Fruit fly (Drosophila melanogaster): ENCODE data around the gene Ugt302K1.

Gene Ugt302K1

DNA sequence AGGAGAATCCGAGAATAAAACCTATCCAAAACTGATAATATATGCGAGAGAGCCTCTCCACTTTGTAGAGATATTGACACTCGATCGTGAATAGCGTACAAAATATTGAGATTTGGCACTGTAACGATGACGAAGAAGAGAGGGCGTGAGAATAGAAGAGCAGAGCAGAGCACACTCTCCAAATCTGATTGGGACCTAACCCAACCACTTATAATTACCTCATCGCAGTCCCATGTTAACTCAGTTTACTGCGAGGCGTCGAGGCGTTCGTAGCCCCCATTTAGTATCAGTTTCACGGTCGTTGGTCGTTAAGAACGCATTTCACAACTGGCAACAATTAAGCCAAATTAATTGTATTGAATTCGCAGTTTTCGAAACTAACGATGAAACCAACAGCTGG lies 3.2 kb upstream of the Ugt302K1 start, which contains the start of gene Ugt302C1:
Ugt302C1 (plus strand) TSS at position 241 of the 400 bp plus-strand sequence.
- peak; percentile 53 for TF ChIP-seq mirr (GFP tag; optimal IDR thresholded peaks at IDR 0.05)
- peak; percentile 4 for TF ChIP-seq pb (GFP tag; optimal IDR thresholded peaks at IDR 0.05)
- peak; percentile 31 for TF ChIP-seq Atf3 (GFP tag; optimal IDR thresholded peaks at IDR 0.05)
- TF ChIP-seq fu2 (GFP tag; optimal IDR thresholded peaks at IDR 0.05) = no peak
- 0 out of 2 replicates have a peak, but pooled peaks have one; percentile 11 for TF ChIP-seq CG42726 (GFP tag; IDR thresholded peaks at IDR 0.05; ENCODE audit: partially characterized antibody)
- TF ChIP-seq Jarid2 (GFP tag; optimal IDR thresholded peaks at IDR 0.05) = peak; percentile 92
- TF ChIP-seq slbo (GFP tag; IDR thresholded peaks at IDR 0.05) = 0 out of 2 replicates have a peak, but pooled peaks have one; percentile 34
- no peak for TF ChIP-seq CG11504 (tag; optimal IDR thresholded peaks at IDR 0.05)
- peak; percentile 16 for TF ChIP-seq corto (GFP tag; optimal IDR thresholded peaks at IDR 0.05)
- TF ChIP-seq Adf1 (GFP tag; IDR thresholded peaks at IDR 0.05) = peak; percentile 32; the same call in 1 of the 2 replicates
- peak; percentile 57; the same call in 1 of the 2 replicates for TF ChIP-seq CG32532 (GFP tag; IDR thresholded peaks at IDR 0.05)
- peak; percentile 7 for TF ChIP-seq CG15514 (GFP tag; optimal IDR thresholded peaks at IDR 0.05)
- TF ChIP-seq CG13624 (GFP tag; optimal IDR thresholded peaks at IDR 0.05) = peak; percentile 19
- peak; percentile 85; the same call in 2 of the 4 replicates for TF ChIP-seq chinmo (GFP tag; IDR thresholded peaks at IDR 0.05; ENCODE audit: partially characterized antibody)
- 0 out of 2 replicates have a peak, but pooled peaks have one; percentile 65 for TF ChIP-seq Bgb (GFP tag; IDR thresholded peaks at IDR 0.05; ENCODE audit: partially characterized antibody)
- TF ChIP-seq CG9932 (GFP tag; IDR thresholded peaks at IDR 0.05) = 0 out of 2 replicates have a peak, but pooled peaks have one; percentile 10
- no peak for TF ChIP-seq usp (GFP tag; optimal IDR thresholded peaks at IDR 0.05)
- TF ChIP-seq CG2120 (GFP tag; optimal IDR thresholded peaks at IDR 0.05) = peak; percentile 10
- TF ChIP-seq Vsx1 (GFP tag; optimal IDR thresholded peaks at IDR 0.05) = peak; percentile 52
- TF ChIP-seq exex (tag; optimal IDR thresholded peaks at IDR 0.05) = peak; percentile 55
- no peak for TF ChIP-seq CG6791 (GFP tag; IDR thresholded peaks at IDR 0.05; ENCODE audit: partially characterized antibody)
- peak; percentile 10 for TF ChIP-seq HmgZ (tag; optimal IDR thresholded peaks at IDR 0.05)
- no peak for TF ChIP-seq pum (GFP tag; optimal IDR thresholded peaks at IDR 0.05)
- peak; percentile 73 for TF ChIP-seq CG34376 (GFP tag; optimal IDR thresholded peaks at IDR 0.05)
- peak; percentile 84 to 98 for TF ChIP-seq Trl (optimal IDR thresholded peaks at IDR 0.05)
- TF ChIP-seq Trl (GFP tag; optimal IDR thresholded peaks at IDR 0.05) = peak; percentile 3
- TF ChIP-seq zen2 (GFP tag; IDR thresholded peaks at IDR 0.05; ENCODE audit: partially characterized antibody) = 0 out of 3 replicates have a peak, but pooled peaks have one; percentile 43
- TF ChIP-seq CG34224 (GFP tag; IDR thresholded peaks at IDR 0.05; ENCODE audit: partially characterized antibody) = peak; percentile 57; the same call in 2 of the 3 replicates
- TF ChIP-seq z (GFP tag; IDR thresholded peaks at IDR 0.05) = peak; percentile 72; the same call in 2 of the 3 replicates
- TF ChIP-seq sens (GFP tag) = peak; percentile 49
- TF ChIP-seq sc (optimal IDR thresholded peaks at IDR 0.05) = no peak
- TF ChIP-seq sc (GFP tag; optimal IDR thresholded peaks at IDR 0.05) = no peak
- TF ChIP-seq CG3163 (GFP tag; optimal IDR thresholded peaks at IDR 0.05) = peak; percentile 79
- TF ChIP-seq Rfx (GFP tag; IDR thresholded peaks at IDR 0.05) = peak; percentile 61; the same call in 1 of the 2 replicates
- TF ChIP-seq kni (GFP tag; optimal IDR thresholded peaks at IDR 0.05) = peak; percentile 71
- peak; percentile 44; the same call in 1 of the 4 replicates for TF ChIP-seq Dll (GFP tag; IDR thresholded peaks at IDR 0.05; ENCODE audit: partially characterized antibody)
- peak in 1 of 2 experiments; percentile 76 for TF ChIP-seq eve (GFP tag; optimal IDR thresholded peaks at IDR 0.05)
- TF ChIP-seq CG15269 (tag; optimal IDR thresholded peaks at IDR 0.05) = peak; percentile 8
- TF ChIP-seq CG32767 (GFP tag; IDR thresholded peaks at IDR 0.05) = no peak
- TF ChIP-seq inv (GFP tag; IDR thresholded peaks at IDR 0.05; ENCODE audit: partially characterized antibody) = peak; percentile 28; the same call in 1 of the 2 replicates
- TF ChIP-seq CG11456 (GFP tag; IDR thresholded peaks at IDR 0.05) = 0 out of 3 replicates have a peak, but pooled peaks have one; percentile 39
- TF ChIP-seq Usf (GFP tag; optimal IDR thresholded peaks at IDR 0.05) = no peak
- TF ChIP-seq CG13287 (GFP tag; IDR thresholded peaks at IDR 0.05; ENCODE audit: partially characterized antibody) = peak; percentile 62; the same call in 1 of the 2 replicates
- peak; percentile 9 for TF ChIP-seq Meics (GFP tag; optimal IDR thresholded peaks at IDR 0.05)
- peak; percentile 34; the same call in 1 of the 2 replicates for TF ChIP-seq Awh (GFP tag; IDR thresholded peaks at IDR 0.05)
- TF ChIP-seq kay (GFP tag; optimal IDR thresholded peaks at IDR 0.05) = no peak
- TF ChIP-seq HLH4C (GFP tag; IDR thresholded peaks at IDR 0.05; ENCODE audit: partially characterized antibody) = 0 out of 3 replicates have a peak, but pooled peaks have one; percentile 46
- TF ChIP-seq yki (optimal IDR thresholded peaks at IDR 0.05) = peak; percentile 74
- TF ChIP-seq lab (GFP tag; optimal IDR thresholded peaks at IDR 0.05) = peak; percentile 17
